Fruit fly (Drosophila melanogaster) whole organism, prepupa: ENCODE results near the gene Rab21.

Experiments
- CG31627 ChIP-seq: fragments of 200-800 bp; sonication (Bioruptor generic); optimal IDR thresholded peaks from 3 replicates; lab custom pipeline; 2016; ENCODE audit warnings: missing biosample characterization, missing genetic modification characterization
- Sox14 ChIP-seq: fragments of 200-800 bp; sonication (Bioruptor generic); optimal IDR thresholded peaks from 3 replicates; lab custom pipeline; 2016; ENCODE audit warnings: missing biosample characterization, missing genetic modification characterization
- fkh ChIP-seq: fragments of 200-800 bp; sonication (Bioruptor generic); optimal IDR thresholded peaks from 3 replicates; lab custom pipeline; 2017; ENCODE audit warnings: missing biosample characterization, mild to moderate bottlenecking, missing genetic modification characterization, moderate library complexity

- TF ChIP-seq Sox14 = no peak
- TF ChIP-seq CG31627 = no peak
- TF ChIP-seq fkh = no peak
Measured at dm6 chrX:23006925-23007324, 6.3 kb downstream of the Rab21 start.
